Fruit fly (Drosophila melanogaster) whole organism, embryonic: ENCODE data around the gene HIPP1.

Experiments used
- Atf3 ChIP-seq: fragments of 200-800 bp; sonication (Bioruptor generic); optimal IDR thresholded peaks from 3 replicates; lab custom pipeline; 2016; ENCODE audit warnings: missing biosample characterization, missing genetic modification characterization
- CG10274 ChIP-seq: fragments of 200-800 bp; sonication (Bioruptor generic); optimal IDR thresholded peaks from 3 replicates; lab custom pipeline; 2017; ENCODE audit warnings: missing biosample characterization, mild to moderate bottlenecking, missing genetic modification characterization
- CG12769 ChIP-seq: fragments of 200-800 bp; sonication (Bioruptor generic); optimal IDR thresholded peaks from 2 replicates; lab custom pipeline; 2019; ENCODE audit warnings: missing biosample characterization, mild to moderate bottlenecking, missing genetic modification characterization, moderate library complexity
- CG13624 ChIP-seq: fragments of 200-800 bp; sonication (Bioruptor generic); optimal IDR thresholded peaks from 2 replicates; lab custom pipeline; 2016; ENCODE audit warnings: missing biosample characterization, missing genetic modification characterization
- CG13894 ChIP-seq: fragments of 200-800 bp; sonication (Bioruptor generic); optimal IDR thresholded peaks from 3 replicates; lab custom pipeline; 2018; ENCODE audit warnings: missing biosample characterization, mild to moderate bottlenecking, missing genetic modification characterization, moderate library complexity
- CG14441 ChIP-seq: fragments of 200-800 bp; sonication (Bioruptor generic); IDR thresholded peaks from 2 replicates; pipeline ENCODE4 v1.3.6; 2022; ENCODE audit warnings: missing biosample characterization, missing genetic modification characterization
- CG14667 ChIP-seq: fragments of 200-800 bp; sonication (Bioruptor generic); IDR thresholded peaks from 2 replicates; pipeline ENCODE4 v1.3.6; 2022; ENCODE audit warnings: missing biosample characterization, missing genetic modification characterization
- CG14710 ChIP-seq: fragments of 200-800 bp; sonication (Bioruptor generic); optimal IDR thresholded peaks from 3 replicates; lab custom pipeline; 2019; ENCODE audit warnings: missing biosample characterization, mild to moderate bottlenecking, missing genetic modification characterization, moderate library complexity
- CG15696 ChIP-seq: fragments of 200-800 bp; sonication (Bioruptor generic); optimal IDR thresholded peaks from 2 replicates; lab custom pipeline; 2019; ENCODE audit warnings: missing biosample characterization, mild to moderate bottlenecking, missing genetic modification characterization, moderate library complexity
- CG16863 ChIP-seq: fragments of 200-800 bp; sonication (Bioruptor generic); optimal IDR thresholded peaks from 3 replicates; lab custom pipeline; 2016; ENCODE audit warnings: missing biosample characterization, missing genetic modification characterization
- CG17359 ChIP-seq: fragments of 200-800 bp; sonication (Bioruptor generic); optimal IDR thresholded peaks from 3 replicates; lab custom pipeline; 2018; ENCODE audit warnings: missing biosample characterization, mild to moderate bottlenecking, missing genetic modification characterization, moderate library complexity
- CG2116 ChIP-seq: fragments of 200-800 bp; sonication (Bioruptor generic); optimal IDR thresholded peaks from 3 replicates; lab custom pipeline; 2018; ENCODE audit warnings: missing biosample characterization, mild to moderate bottlenecking, missing genetic modification characterization
- CG2120 ChIP-seq: fragments of 200-800 bp; sonication (Bioruptor generic); optimal IDR thresholded peaks from 3 replicates; lab custom pipeline; 2016; ENCODE audit warnings: missing biosample characterization, missing genetic modification characterization
- CG2129 ChIP-seq: fragments of 200-800 bp; sonication (Bioruptor generic); IDR thresholded peaks from 2 replicates; pipeline ENCODE4 v1.3.6; 2022; ENCODE audit warnings: missing biosample characterization, missing genetic modification characterization; ENCODE audit not compliant: partially characterized antibody
- CG2889 ChIP-seq: fragments of 200-800 bp; sonication (Bioruptor generic); IDR thresholded peaks from 3 replicates; pipeline ENCODE4 v1.3.6; 2022; ENCODE audit warnings: missing biosample characterization, missing genetic modification characterization
- CG30403 ChIP-seq: fragments of 200-800 bp; sonication (Bioruptor generic); optimal IDR thresholded peaks from 3 replicates; lab custom pipeline; 2016; ENCODE audit warnings: missing biosample characterization, missing genetic modification characterization
- CG3995 ChIP-seq: fragments of 200-800 bp; sonication (Bioruptor generic); optimal IDR thresholded peaks from 3 replicates; lab custom pipeline; 2016; ENCODE audit warnings: missing biosample characterization, missing genetic modification characterization
- CG4707 ChIP-seq: fragments of 200-800 bp; sonication (Bioruptor generic); optimal IDR thresholded peaks from 2 replicates; lab custom pipeline; 2018; ENCODE audit warnings: missing biosample characterization, mild to moderate bottlenecking, missing genetic modification characterization, moderate library complexity
- CG7372 ChIP-seq: fragments of 200-800 bp; sonication (Bioruptor generic); IDR thresholded peaks from 2 replicates; pipeline ENCODE4 v1.3.6; 2022; ENCODE audit warnings: missing biosample characterization, missing genetic modification characterization
- Dek ChIP-seq: fragments of 200-800 bp; sonication (Bioruptor generic); optimal IDR thresholded peaks from 3 replicates; lab custom pipeline; 2019; ENCODE audit warnings: missing biosample characterization, mild to moderate bottlenecking, missing genetic modification characterization, moderate library complexity
- Dfd ChIP-seq, 2 experiments: fragments of >200 bp; optimal IDR thresholded peaks; 2 replicates each; lab custom pipeline; 2017; ENCODE audit warnings: missing biosample characterization in 2 of 2, missing genetic modification characterization in 2 of 2
- Drgx ChIP-seq: fragments of 200-800 bp; sonication (Bioruptor generic); IDR thresholded peaks from 2 replicates; pipeline ENCODE4 v1.3.6; 2022; ENCODE audit warnings: missing biosample characterization, missing genetic modification characterization
- E2f2 ChIP-seq: fragments of 200-800 bp; sonication (Bioruptor generic); IDR thresholded peaks from 2 replicates; pipeline ENCODE4 v1.3.6; 2022; ENCODE audit warnings: missing biosample characterization, missing genetic modification characterization
- Elba2 ChIP-seq: fragments of 200-800 bp; sonication (Bioruptor generic); optimal IDR thresholded peaks from 3 replicates; lab custom pipeline; 2016; ENCODE audit warnings: missing biosample characterization, missing genetic modification characterization
- Fer2 ChIP-seq: fragments of 200-800 bp; sonication (Bioruptor generic); optimal IDR thresholded peaks from 2 replicates; lab custom pipeline; 2018; ENCODE audit warnings: missing biosample characterization, mild to moderate bottlenecking, missing genetic modification characterization, moderate library complexity
- HLH4C ChIP-seq: fragments of 200-800 bp; sonication (Bioruptor generic); IDR thresholded peaks from 3 replicates; pipeline ENCODE4 v1.3.6; 2022; ENCODE audit warnings: missing biosample characterization, missing genetic modification characterization; ENCODE audit not compliant: partially characterized antibody
- Meics ChIP-seq: fragments of 200-800 bp; sonication (Bioruptor generic); optimal IDR thresholded peaks from 2 replicates; lab custom pipeline; 2017; ENCODE audit warnings: missing biosample characterization, mild to moderate bottlenecking, missing genetic modification characterization
- Ptx1 ChIP-seq: fragments of 200-800 bp; sonication (Bioruptor generic); IDR thresholded peaks from 2 replicates; pipeline ENCODE4 v1.3.6; 2022; ENCODE audit warnings: missing biosample characterization, missing genetic modification characterization
- Stat92E ChIP-seq, 3 experiments: fragments of >200 bp in 2 of 3; fragments of 200-800 bp in 1 of 3; sonication (Bioruptor generic) in 1 of 3; optimal IDR thresholded peaks; 2 replicates each; lab custom pipeline; 2017 to 2019; ENCODE audit warnings: missing biosample characterization in 3 of 3, missing genetic modification characterization in 3 of 3, mild to moderate bottlenecking in 1 of 3, moderate library complexity in 1 of 3
- Xbp1 ChIP-seq: fragments of 200-800 bp; sonication (Bioruptor generic); optimal IDR thresholded peaks from 3 replicates; lab custom pipeline; 2016; ENCODE audit warnings: missing biosample characterization, mild to moderate bottlenecking, missing genetic modification characterization
- Xrp1 ChIP-seq: fragments of 200-800 bp; sonication (Bioruptor generic); IDR thresholded peaks from 2 replicates; pipeline ENCODE4 v1.3.6; 2022; ENCODE audit warnings: missing biosample characterization, missing genetic modification characterization
- crol ChIP-seq: fragments of 200-800 bp; sonication (Bioruptor generic); IDR thresholded peaks from 2 replicates; pipeline ENCODE4 v1.3.6; 2022; ENCODE audit warnings: missing biosample characterization, missing genetic modification characterization
- ems ChIP-seq: fragments of 200-800 bp; sonication (Bioruptor generic); optimal IDR thresholded peaks from 3 replicates; lab custom pipeline; 2016; ENCODE audit warnings: missing biosample characterization, missing genetic modification characterization
- esg ChIP-seq: fragments of 200-800 bp; sonication (Bioruptor generic); conservative IDR thresholded peaks from 2 replicates; pipeline ENCODE4 v1.3.6; 2022; ENCODE audit warnings: missing biosample characterization, missing genetic modification characterization
- gce ChIP-seq: fragments of 200-800 bp; sonication (Bioruptor generic); IDR thresholded peaks from 3 replicates; pipeline ENCODE4 v1.3.6; 2022; ENCODE audit warnings: missing biosample characterization, missing genetic modification characterization
- gsb ChIP-seq: fragments of 200-800 bp; sonication (Bioruptor generic); IDR thresholded peaks from 2 replicates; pipeline ENCODE4 v1.3.6; 2022; ENCODE audit warnings: missing biosample characterization, missing genetic modification characterization
- kni ChIP-seq: fragments of 200-800 bp; sonication (Bioruptor generic); optimal IDR thresholded peaks from 3 replicates; lab custom pipeline; 2017; ENCODE audit warnings: mild to moderate bottlenecking, missing biosample characterization, missing genetic modification reagents, missing genetic modification characterization
- maf-S ChIP-seq: fragments of 200-800 bp; sonication (Bioruptor generic); optimal IDR thresholded peaks from 2 replicates; lab custom pipeline; 2016; ENCODE audit warnings: missing biosample characterization, missing genetic modification characterization
- mirr ChIP-seq: fragments of 200-800 bp; sonication (Bioruptor generic); optimal IDR thresholded peaks from 3 replicates; lab custom pipeline; 2018; ENCODE audit warnings: missing biosample characterization, mild to moderate bottlenecking, missing genetic modification characterization
- pho ChIP-seq: fragments of 200-800 bp; sonication (Bioruptor generic); optimal IDR thresholded peaks from 2 replicates; lab custom pipeline; 2016; ENCODE audit warnings: missing biosample characterization, missing genetic modification characterization
- psq ChIP-seq: fragments of 200-800 bp; sonication (Bioruptor generic); optimal IDR thresholded peaks from 2 replicates; lab custom pipeline; 2017; ENCODE audit warnings: missing biosample characterization, missing genetic modification characterization
- run ChIP-seq: fragments of 200-800 bp; sonication (Bioruptor generic); optimal IDR thresholded peaks from 3 replicates; lab custom pipeline; 2018; ENCODE audit warnings: missing biosample characterization, mild to moderate bottlenecking, missing genetic modification characterization
- schlank ChIP-seq: fragments of 200-800 bp; sonication (Bioruptor generic); optimal IDR thresholded peaks from 2 replicates; lab custom pipeline; 2018; ENCODE audit warnings: missing biosample characterization, mild to moderate bottlenecking, missing genetic modification characterization
- sqz ChIP-seq: fragments of 200-800 bp; sonication (Bioruptor generic); optimal IDR thresholded peaks from 3 replicates; lab custom pipeline; 2018; ENCODE audit warnings: missing biosample characterization, mild to moderate bottlenecking, missing genetic modification characterization
- tin ChIP-seq: fragments of 200-800 bp; sonication (Bioruptor generic); optimal IDR thresholded peaks from 3 replicates; lab custom pipeline; 2016; ENCODE audit warnings: missing biosample characterization, missing genetic modification characterization
- tio ChIP-seq: fragments of 200-800 bp; sonication (Bioruptor generic); optimal IDR thresholded peaks from 2 replicates; lab custom pipeline; 2017; ENCODE audit warnings: missing biosample characterization, missing genetic modification characterization, inconsistent platforms
- tx ChIP-seq: fragments of 200-800 bp; sonication (Bioruptor generic); optimal IDR thresholded peaks from 2 replicates; lab custom pipeline; 2016; ENCODE audit warnings: missing biosample characterization, missing genetic modification characterization
- unpg ChIP-seq: fragments of 200-800 bp; sonication (Bioruptor generic); optimal IDR thresholded peaks from 3 replicates; lab custom pipeline; 2018; ENCODE audit warnings: missing biosample characterization, mild to moderate bottlenecking, missing genetic modification characterization, moderate library complexity
- wdn ChIP-seq: fragments of 200-800 bp; sonication (Bioruptor generic); IDR thresholded peaks from 2 replicates; pipeline ENCODE4 v1.3.6; 2022; ENCODE audit warnings: missing biosample characterization, missing genetic modification characterization
- wor ChIP-seq: fragments of 200-800 bp; sonication (Bioruptor generic); IDR thresholded peaks from 2 replicates; pipeline ENCODE4 v1.3.6; 2022; ENCODE audit warnings: missing biosample characterization, missing genetic modification characterization

HIPP1 gene

DNA sequence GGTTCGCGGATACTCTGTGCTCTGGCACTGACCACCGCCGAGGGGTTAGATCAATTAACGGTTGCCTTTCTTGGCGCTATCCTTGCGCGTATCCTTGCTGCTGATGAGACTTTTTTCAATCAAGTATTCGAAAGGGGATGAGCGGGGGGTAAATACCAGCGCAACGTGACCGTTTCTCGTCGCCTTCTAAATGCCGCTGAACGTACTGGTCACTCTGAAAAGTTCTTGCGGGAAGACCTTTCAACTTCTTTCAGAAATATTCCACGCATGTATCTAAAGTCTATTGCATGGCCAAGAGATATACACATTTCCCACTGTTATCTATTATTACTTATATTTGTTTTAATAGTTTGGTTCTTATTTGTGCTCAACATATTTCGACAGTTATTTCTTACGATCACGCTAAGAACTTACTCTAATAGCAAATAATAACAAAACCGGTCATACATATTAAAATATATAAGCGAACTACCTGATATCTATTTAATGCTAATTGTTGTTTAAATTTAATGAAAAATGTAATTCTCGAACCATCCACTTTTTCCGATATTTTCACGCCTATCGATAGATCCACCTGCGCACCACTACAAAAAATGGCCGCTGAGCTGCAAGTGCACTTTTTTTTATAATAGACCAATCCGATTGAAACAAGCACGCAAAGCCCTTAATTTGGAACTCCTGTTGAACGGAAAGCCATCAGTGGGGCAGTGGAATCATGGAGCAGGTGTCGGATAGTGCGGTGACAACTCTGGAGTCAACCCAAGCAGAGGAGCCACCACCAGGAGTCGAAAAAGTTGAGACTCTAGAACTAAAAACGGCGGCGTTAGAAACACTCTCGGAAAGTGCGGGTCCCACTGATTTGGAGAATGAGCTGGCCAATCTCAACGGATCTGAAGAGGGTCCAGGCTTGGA, at the start of gene HIPP1, which contains the start of gene CG3634 (continued):
- TF ChIP-seq run (tag; lab: Kevin White, UChicago) (no peak), CG16863 (no peak), maf-S (GFP tag; lab: Kevin White, UChicago) (no peak), HLH4C (GFP tag; lab: Robert Waterston, UW) (no peak), CG13624 (no peak), Ptx1 (no peak), CG3995 (GFP tag; lab: Kevin White, UChicago) (peak; percentile 27), mirr (no peak), CG13894 (tag; lab: Kevin White, UChicago) (no peak), CG30403 (GFP tag; lab: Kevin White, UChicago) (peak; percentile 34), Stat92E (GFP tag; optimal IDR thresholded peaks at IDR 0.05; lab: Kevin White, UChicago) (no peak), CG7372 (no peak), gsb (GFP tag; lab: Robert Waterston, UW) (no peak), CG17359 (tag; lab: Kevin White, UChicago) (no peak), wdn (GFP tag; lab: Robert Waterston, UW) (no peak), CG14710 (tag; lab: Kevin White, UChicago) (peak; percentile 75), kni (GFP tag; lab: Kevin White, UChicago) (no peak), esg (GFP tag; lab: Robert Waterston, UW) (no peak), Fer2 (tag; lab: Kevin White, UChicago) (no peak), Meics (GFP tag; lab: Kevin White, UChicago) (no peak), gce (no peak), CG2116 (peak; percentile 71), wor (GFP tag; lab: Robert Waterston, UW) (no peak), Dek (tag; lab: Kevin White, UChicago) (no peak), crol (GFP tag; lab: Robert Waterston, UW) (peak; percentile 98), Drgx (no peak), Xbp1 (GFP tag; lab: Kevin White, UChicago) (no peak), CG10274 (GFP tag; lab: Kevin White, UChicago) (no peak), tio (GFP tag; lab: Kevin White, UChicago) (no peak), unpg (GFP tag; lab: Kevin White, UChicago) (no peak), CG14441 (GFP tag; lab: Robert Waterston, UW) (no peak), Elba2 (GFP tag; lab: Kevin White, UChicago) (no peak), Xrp1 (GFP tag; lab: Robert Waterston, UW) (peak; percentile 22; the same call in 1 of the 2 replicates), schlank (tag; lab: Kevin White, UChicago) (no peak), Dfd (GFP tag; optimal IDR thresholded peaks at IDR 0.05; lab: Kevin White, UChicago) (no peak), CG14667 (GFP tag; lab: Robert Waterston, UW) (no peak), sqz (GFP tag; lab: Kevin White, UChicago) (no peak), CG12769 (tag; lab: Kevin White, UChicago) (no peak), psq (GFP tag; lab: Kevin White, UChicago) (no peak), CG15696 (tag; lab: Kevin White, UChicago) (no peak), E2f2 (GFP tag; lab: Robert Waterston, UW) (peak; percentile 50; the same call in 1 of the 2 replicates), tin (GFP tag; lab: Kevin White, UChicago) (no peak), pho (no peak), ems (GFP tag; lab: Kevin White, UChicago) (no peak), CG2120 (GFP tag; lab: Kevin White, UChicago) (peak; percentile 36), CG4707 (GFP tag; lab: Kevin White, UChicago) (no peak), CG2889 (GFP tag; lab: Robert Waterston, UW) (no peak), CG2129 (GFP tag; lab: Robert Waterston, UW) (no peak), Atf3 (no peak), tx (GFP tag; lab: Kevin White, UChicago) (no peak)
